Worm (Caenorhabditis elegans) whole organism, L4/young adult: ENCODE measurements around the gene K09A9.6.

ENCODE experiments used
- W03F9.2 ChIP-seq: fragments of 150-350 bp; optimal IDR thresholded peaks from 2 replicates; lab custom pipeline; 2014; ENCODE audit warnings: missing biosample characterization, missing genetic modification characterization
- dao-5 ChIP-seq: sonication (generic microtip); optimal IDR thresholded peaks from 2 replicates; lab custom pipeline; 2016; ENCODE audit warnings: missing genotype, missing genetic modification characterization, moderate library complexity, missing compliant biosample characterization
- him-1 ChIP-seq: sonication (generic microtip); optimal IDR thresholded peaks from 2 replicates; lab custom pipeline; 2016; ENCODE audit warnings: missing genotype, missing genetic modification reagents, missing genetic modification characterization, missing compliant biosample characterization

Gene K09A9.6

DNA sequence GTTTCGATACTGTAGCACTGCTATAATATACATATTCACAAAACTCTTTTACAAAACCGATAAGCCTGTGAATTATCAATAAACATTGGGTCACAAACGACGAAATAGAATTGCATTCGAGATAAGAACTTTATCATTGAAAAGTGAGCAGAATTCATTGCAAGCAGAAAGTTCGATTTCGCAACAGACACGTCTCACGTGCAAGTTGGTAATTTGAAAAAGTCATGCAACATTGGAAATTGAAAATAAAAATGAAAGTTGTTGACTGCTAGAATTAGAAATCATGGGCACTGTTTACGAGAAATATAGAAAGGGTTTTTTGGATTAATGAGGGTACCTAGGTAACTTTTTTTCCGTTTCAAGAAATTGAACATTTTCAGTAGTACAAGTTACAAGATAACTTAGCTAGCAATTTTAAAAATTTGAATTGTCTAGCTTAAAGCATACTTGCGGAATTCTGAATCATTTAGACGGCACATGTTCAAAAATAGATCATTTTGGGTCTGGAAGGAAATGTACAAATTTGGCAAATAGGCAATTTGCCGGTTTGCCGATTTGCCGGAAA is 33.6 kb downstream of the K09A9.6 start:
- TF ChIP-seq W03F9.2 (tag; lab: Kevin White, UChicago) (peak; percentile 74), dao-5 (tag; lab: Kevin White, UChicago) (no peak), him-1 (tag; lab: Kevin White, UChicago) (peak; percentile 10)

DNA sequence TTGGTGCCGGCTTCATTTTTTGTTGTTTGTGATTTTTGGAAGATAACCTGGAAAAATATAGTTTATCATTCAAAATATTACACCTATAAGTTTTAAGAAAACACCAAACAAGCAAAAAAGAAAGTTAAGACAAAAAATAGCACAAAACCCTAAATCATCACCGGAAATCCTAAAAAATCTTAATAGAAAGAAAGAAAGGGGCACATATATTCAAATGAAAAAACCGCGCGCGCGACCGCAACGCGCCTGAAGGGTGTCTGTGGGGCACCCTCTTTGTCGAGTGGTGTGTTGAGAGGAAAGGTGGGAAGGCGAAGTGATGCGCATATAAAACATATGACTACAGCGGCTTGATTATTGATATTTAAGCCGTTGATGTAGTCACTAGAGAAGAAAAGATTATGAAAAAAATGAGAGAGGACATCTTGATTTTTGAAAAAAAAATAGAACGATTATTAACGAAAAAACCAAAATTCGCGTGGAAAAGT is 36.7 kb downstream of the K09A9.6 start, which contains the start of gene K09E9.3:
Gene K09E9.3, minus strand, starts transcription at position 51 of the 485 bp plus-strand sequence.
- TF ChIP-seq W03F9.2 (tag; lab: Kevin White, UChicago) (no peak), him-1 (tag; lab: Kevin White, UChicago) (no peak), dao-5 (tag; lab: Kevin White, UChicago) (no peak)

DNA sequence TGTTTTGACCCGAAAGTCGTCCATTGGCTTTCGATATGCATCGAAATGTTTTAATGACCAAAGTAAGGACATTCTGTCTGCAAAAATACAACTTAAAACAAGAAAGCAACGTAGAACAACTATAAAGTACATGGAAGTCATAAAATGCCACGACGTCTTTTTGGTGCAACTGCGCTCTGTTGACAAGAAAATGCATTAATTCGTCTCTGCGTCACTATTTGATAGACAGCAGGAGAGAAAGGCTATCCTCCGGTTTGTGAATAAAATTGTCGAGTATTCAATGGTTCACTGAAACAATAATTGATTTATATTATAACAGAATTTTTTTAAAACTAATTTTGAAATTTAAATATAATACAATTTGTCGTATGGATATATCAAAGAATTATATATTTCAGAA is 39.4 kb downstream of the K09A9.6 start, which contains the start of gene ergi-3:
Gene ergi-3, minus strand, starts transcription at position 311 of the 400 bp plus-strand sequence.
- TF ChIP-seq dao-5 (tag; lab: Kevin White, UChicago) (no peak), W03F9.2 (tag; lab: Kevin White, UChicago) (peak; percentile 77)

DNA sequence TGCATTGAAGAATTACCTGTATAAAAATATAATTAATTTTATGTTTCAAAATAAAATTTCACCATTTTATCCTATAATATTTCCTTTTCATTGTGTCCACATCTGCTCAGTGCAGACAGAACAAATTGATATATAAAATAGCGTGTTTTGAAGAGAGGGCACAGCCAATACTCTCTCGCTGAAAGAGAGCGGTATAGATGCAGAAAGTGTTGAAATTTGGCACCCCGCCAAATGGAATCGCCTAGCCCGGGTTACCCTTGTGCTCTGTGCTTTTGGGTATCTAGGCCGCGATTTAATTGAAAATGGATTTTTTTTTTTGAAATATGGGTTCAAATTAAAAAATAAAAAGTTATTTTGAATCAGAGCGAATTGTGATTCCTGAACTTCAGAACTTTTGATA is 40.1 kb downstream of the K09A9.6 start:
- TF ChIP-seq W03F9.2 (tag; lab: Kevin White, UChicago) (no peak), dao-5 (tag; lab: Kevin White, UChicago) (no peak), him-1 (tag; lab: Kevin White, UChicago) (no peak)

DNA sequence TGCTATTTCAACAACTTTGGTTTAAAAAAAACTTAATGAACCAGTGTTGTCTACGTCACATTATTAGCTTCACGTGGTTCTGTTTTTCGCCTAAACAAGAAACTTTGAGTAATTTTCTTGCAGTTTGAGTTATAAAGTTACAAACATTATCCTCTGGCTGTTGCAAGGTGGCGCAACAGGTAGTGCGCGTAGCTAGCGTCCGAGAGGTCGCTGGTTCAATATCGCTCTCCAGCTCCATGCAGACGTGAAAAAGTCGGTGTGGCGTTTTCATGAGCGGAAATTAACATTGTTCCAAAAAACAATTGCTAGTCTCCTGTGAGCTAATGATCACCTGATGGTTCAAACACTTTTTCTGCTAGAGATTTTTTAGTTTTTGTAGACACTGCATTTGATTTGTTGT is 42.2 kb downstream of the K09A9.6 start:
- peak; percentile 45 for TF ChIP-seq dao-5 (tag; lab: Kevin White, UChicago)
- no peak for TF ChIP-seq him-1 (tag; lab: Kevin White, UChicago)
- no peak for TF ChIP-seq W03F9.2 (tag; lab: Kevin White, UChicago)

DNA sequence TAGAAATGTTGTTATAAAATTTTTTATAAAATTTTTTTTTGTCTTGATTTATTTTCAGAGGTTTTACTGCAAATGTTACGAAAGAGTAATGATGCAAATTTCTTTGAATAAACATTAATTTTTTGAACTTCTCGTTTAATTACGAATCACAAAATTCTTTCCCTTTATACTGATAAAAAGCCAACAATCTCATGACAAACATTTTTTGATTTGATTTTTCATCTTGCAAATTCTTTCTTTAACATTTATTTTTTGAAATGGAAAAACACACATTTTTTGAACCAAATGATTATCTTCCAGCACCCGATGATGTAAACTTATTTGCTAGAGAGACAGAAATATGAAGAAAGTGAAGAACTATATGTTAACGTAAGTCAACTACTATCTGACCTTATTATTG is 43.2 kb downstream of the K09A9.6 start, which contains the start of gene K09E9.1:
Gene K09E9.1, plus strand, starts transcription at position 301 of the 400 bp plus-strand sequence.
- no peak for TF ChIP-seq him-1 (tag; lab: Kevin White, UChicago)
- no peak for TF ChIP-seq W03F9.2 (tag; lab: Kevin White, UChicago)
- TF ChIP-seq dao-5 (tag; lab: Kevin White, UChicago), result no peak

- TF ChIP-seq dao-5 (tag; lab: Kevin White, UChicago) (no peak), him-1 (tag; lab: Kevin White, UChicago) (no peak), W03F9.2 (tag; lab: Kevin White, UChicago) (no peak)
These were observed 44.0 kb downstream of the K09A9.6 start for ce11 chrX:15621001-15621400.

DNA sequence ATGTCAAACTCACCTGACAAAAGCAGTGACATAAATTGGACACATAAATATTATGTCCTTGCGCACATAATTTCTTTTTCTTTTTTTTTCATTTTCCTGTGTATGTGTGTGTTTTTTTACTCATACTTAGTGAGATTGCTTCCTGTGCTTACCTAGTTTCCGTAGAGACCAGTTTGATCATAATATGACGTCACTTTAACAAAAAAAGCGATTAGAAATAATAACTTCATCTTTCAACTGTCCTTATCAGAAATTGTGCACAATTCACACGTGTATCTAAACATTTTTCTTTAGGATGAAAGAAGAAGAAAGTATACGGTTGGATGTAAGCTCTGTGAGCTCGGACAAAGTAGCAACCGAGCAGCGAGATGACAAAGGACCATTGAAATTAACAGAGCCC is 45.0 kb downstream of the K09A9.6 start:
- TF ChIP-seq dao-5 (tag; lab: Kevin White, UChicago) (no peak), W03F9.2 (tag; lab: Kevin White, UChicago) (no peak), him-1 (tag; lab: Kevin White, UChicago) (no peak)

DNA sequence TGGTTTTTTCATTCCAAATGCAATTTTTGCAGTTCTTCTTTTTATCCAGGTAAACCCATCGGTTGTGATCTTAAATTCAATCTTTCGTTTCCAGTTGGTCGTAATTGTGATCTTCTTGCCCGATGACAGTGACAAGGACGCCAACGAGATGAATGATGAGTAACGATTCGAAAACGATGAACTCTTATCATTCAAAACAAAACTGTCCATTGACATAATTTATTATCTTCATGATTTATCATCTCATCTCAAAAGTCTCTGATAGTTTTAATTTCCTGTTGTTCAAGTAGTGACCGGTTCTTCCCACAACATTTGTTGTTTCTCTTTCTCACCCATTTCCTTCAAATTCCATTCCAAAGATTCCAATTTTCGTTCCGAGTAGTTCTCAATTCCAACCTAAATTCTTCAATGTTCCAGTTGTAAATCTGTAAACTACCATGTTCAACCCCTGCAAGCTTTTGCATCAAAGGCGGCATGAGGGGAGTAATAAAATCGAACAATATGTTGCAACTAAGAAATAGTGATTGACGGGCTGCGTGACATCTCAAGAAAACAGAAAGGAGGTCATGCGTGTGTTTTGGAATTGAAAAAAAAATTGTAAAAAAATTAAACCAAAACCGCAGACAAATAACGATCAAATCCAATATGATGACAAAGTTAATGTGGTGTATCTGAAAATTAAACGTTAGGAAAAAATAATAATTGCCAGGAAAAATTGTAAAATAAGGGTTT is 49.2 kb downstream of the K09A9.6 start:
- TF ChIP-seq him-1 (tag; lab: Kevin White, UChicago), result no peak
- TF ChIP-seq W03F9.2 (tag; lab: Kevin White, UChicago), result no peak
- no peak for TF ChIP-seq dao-5 (tag; lab: Kevin White, UChicago)

- TF ChIP-seq W03F9.2 (tag; lab: Kevin White, UChicago) (no peak), him-1 (tag; lab: Kevin White, UChicago) (no peak), dao-5 (tag; lab: Kevin White, UChicago) (no peak)
These were observed 50.8 kb downstream of the K09A9.6 start for ce11 chrX:15627814-15628213.

ce11 chrX:15628945-15629344 is 51.9 kb downstream of the K09A9.6 start:
- TF ChIP-seq him-1 (tag; lab: Kevin White, UChicago) (no peak), W03F9.2 (tag; lab: Kevin White, UChicago) (no peak), dao-5 (tag; lab: Kevin White, UChicago) (no peak)

- TF ChIP-seq W03F9.2 (tag; lab: Kevin White, UChicago) (no peak), him-1 (tag; lab: Kevin White, UChicago) (no peak), dao-5 (tag; lab: Kevin White, UChicago) (no peak)
These were observed 52.6 kb downstream of the K09A9.6 start for ce11 chrX:15629615-15630014.

DNA sequence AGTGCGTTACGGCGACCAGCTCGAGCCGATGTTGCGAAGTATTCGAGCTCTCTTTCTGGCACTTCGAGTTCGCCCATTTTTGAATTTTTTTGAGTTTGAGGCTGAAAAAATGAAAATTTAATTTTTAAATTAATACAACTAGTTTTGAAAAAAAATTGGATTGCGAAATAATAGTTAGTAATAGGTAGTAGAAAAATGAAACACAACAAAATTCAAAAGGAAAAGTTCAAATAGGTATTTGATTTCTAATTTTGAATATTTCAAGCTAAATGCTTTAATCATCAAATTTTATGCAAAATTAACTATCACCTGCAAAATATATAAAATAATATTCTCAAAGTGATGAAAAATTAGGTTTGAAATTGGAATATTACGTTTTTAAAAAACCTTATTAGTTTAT is 53.3 kb downstream of the K09A9.6 start, which contains the start of gene K09E9.4:
Gene K09E9.4, minus strand, starts transcription at position 101 of the 400 bp plus-strand sequence.
- TF ChIP-seq dao-5 (tag; lab: Kevin White, UChicago) (no peak), W03F9.2 (tag; lab: Kevin White, UChicago) (no peak), him-1 (tag; lab: Kevin White, UChicago) (no peak)
